Worm (Caenorhabditis elegans) whole organism, young adult: Measurements from ENCODE around the gene T10H4.13.

Experiments
- Y53F4B.3 ChIP-seq: fragments of 200-800 bp; sonication (Bioruptor generic); IDR thresholded peaks from 2 replicates; pipeline ENCODE4 v1.3.6; 2022; ENCODE audit warnings: missing genetic modification reagents, missing genetic modification characterization, missing compliant biosample characterization
- unc-62 ChIP-seq: fragments of 150-350 bp; optimal IDR thresholded peaks from 2 replicates; lab custom pipeline; 2014; ENCODE audit warnings: missing biosample characterization, missing genetic modification reagents, missing genetic modification characterization

DNA sequence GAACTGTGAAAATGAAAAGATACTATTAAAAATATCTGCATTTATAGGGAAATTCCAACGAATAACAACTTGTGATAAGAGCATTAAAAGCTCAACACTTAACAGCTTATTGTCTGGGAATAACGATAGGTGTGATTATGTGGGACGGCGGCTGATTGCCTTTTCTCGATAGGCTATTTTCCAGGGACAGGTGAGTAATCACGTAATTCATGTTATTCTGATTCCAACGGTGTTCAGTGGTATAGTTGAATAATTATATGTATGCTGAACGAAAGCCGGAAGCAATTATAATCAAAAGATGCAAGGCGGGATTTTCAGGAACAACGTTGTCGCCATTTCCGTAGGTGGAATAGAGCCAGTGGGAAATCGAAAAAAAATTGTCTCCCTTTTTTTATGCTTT lies 9.6 kb upstream of the T10H4.13 start, which contains the start of gene srw-17:
- TF ChIP-seq Y53F4B.3 (GFP tag; lab: Robert Waterston, UW) (no peak), unc-62 (GFP tag; lab: Kevin White, UChicago) (no peak)
